Fruit fly (Drosophila melanogaster) whole organism, embryonic: ENCODE results near the gene msps.

ENCODE experiments used
- Aef1 ChIP-seq: fragments of 200-800 bp; sonication (Bioruptor generic); IDR thresholded peaks from 3 replicates; pipeline ENCODE4 v1.3.6; 2022; ENCODE audit warnings: missing biosample characterization, missing genetic modification characterization
- Antp ChIP-seq: fragments of 200-800 bp; sonication (Bioruptor generic); optimal IDR thresholded peaks from 3 replicates; lab custom pipeline; 2016; ENCODE audit warnings: missing biosample characterization, missing genetic modification characterization
- B-H2 ChIP-seq: fragments of 200-800 bp; sonication (Bioruptor generic); optimal IDR thresholded peaks from 2 replicates; lab custom pipeline; 2018; ENCODE audit warnings: missing biosample characterization, mild to moderate bottlenecking, missing genetic modification characterization
- CG10209 ChIP-seq: fragments of 200-800 bp; sonication (Bioruptor generic); optimal IDR thresholded peaks from 3 replicates; lab custom pipeline; 2017; ENCODE audit warnings: missing biosample characterization, mild to moderate bottlenecking, missing genetic modification characterization, missing genetic modification reagents
- CG11398 ChIP-seq: fragments of 200-800 bp; sonication (Bioruptor generic); optimal IDR thresholded peaks from 2 replicates; lab custom pipeline; 2016; ENCODE audit warnings: missing biosample characterization, missing genetic modification characterization
- CG12769 ChIP-seq: fragments of 200-800 bp; sonication (Bioruptor generic); optimal IDR thresholded peaks from 2 replicates; lab custom pipeline; 2019; ENCODE audit warnings: missing biosample characterization, mild to moderate bottlenecking, missing genetic modification characterization, moderate library complexity
- CG14050 ChIP-seq: fragments of 200-800 bp; sonication (Bioruptor generic); IDR thresholded peaks from 3 replicates; pipeline ENCODE4 v1.3.6; 2022; ENCODE audit warnings: missing biosample characterization, missing genetic modification characterization
- CG1602 ChIP-seq: fragments of 200-800 bp; sonication (Bioruptor generic); optimal IDR thresholded peaks from 3 replicates; lab custom pipeline; 2016; ENCODE audit warnings: missing biosample characterization, missing genetic modification characterization
- CG1647 ChIP-seq: fragments of 200-800 bp; sonication (Bioruptor generic); optimal IDR thresholded peaks from 3 replicates; lab custom pipeline; 2016; ENCODE audit warnings: missing biosample characterization, missing genetic modification characterization
- CG16813 ChIP-seq: fragments of 200-800 bp; sonication (Bioruptor generic); IDR thresholded peaks from 3 replicates; pipeline ENCODE4 v1.3.6; 2022; ENCODE audit warnings: missing biosample characterization, missing genetic modification characterization; ENCODE audit not compliant: partially characterized antibody
- CG32772 ChIP-seq: fragments of 200-800 bp; sonication (Bioruptor generic); IDR thresholded peaks from 2 replicates; pipeline ENCODE4 v1.3.6; 2022; ENCODE audit warnings: missing biosample characterization, missing genetic modification characterization
- CG34376 ChIP-seq: fragments of 200-800 bp; sonication (Bioruptor generic); optimal IDR thresholded peaks from 2 replicates; lab custom pipeline; 2018; ENCODE audit warnings: missing biosample characterization, mild to moderate bottlenecking, missing genetic modification characterization
- CG3847 ChIP-seq: fragments of 200-800 bp; sonication (Bioruptor generic); IDR thresholded peaks from 2 replicates; pipeline ENCODE4 v1.3.6; 2022; ENCODE audit warnings: missing biosample characterization, missing genetic modification characterization
- CG43689 ChIP-seq: fragments of 200-800 bp; sonication (Bioruptor generic); IDR thresholded peaks from 2 replicates; pipeline ENCODE4 v1.3.6; 2022; ENCODE audit warnings: missing biosample characterization, missing genetic modification characterization
- CG6254 ChIP-seq: fragments of 200-800 bp; sonication (Bioruptor generic); optimal IDR thresholded peaks from 3 replicates; lab custom pipeline; 2017; ENCODE audit warnings: mild to moderate bottlenecking, missing biosample characterization, missing genetic modification reagents, missing genetic modification characterization
- CG6765 ChIP-seq: fragments of 200-800 bp; sonication (Bioruptor generic); optimal IDR thresholded peaks from 3 replicates; lab custom pipeline; 2017; ENCODE audit warnings: missing biosample characterization, mild to moderate bottlenecking, missing genetic modification characterization
- CG6813 ChIP-seq: fragments of 200-800 bp; sonication (Bioruptor generic); optimal IDR thresholded peaks from 2 replicates; lab custom pipeline; 2017; ENCODE audit warnings: missing biosample characterization, missing genetic modification characterization, mild to moderate bottlenecking, moderate library complexity, missing genetic modification reagents
- CG7987 ChIP-seq: fragments of 200-800 bp; sonication (Bioruptor generic); optimal IDR thresholded peaks from 2 replicates; lab custom pipeline; 2018; ENCODE audit warnings: missing biosample characterization, mild to moderate bottlenecking, missing genetic modification characterization, moderate library complexity
- CG8089 ChIP-seq: fragments of 200-800 bp; sonication (Bioruptor generic); optimal IDR thresholded peaks from 3 replicates; lab custom pipeline; 2016; ENCODE audit warnings: missing biosample characterization, missing genetic modification characterization
- CG8290 ChIP-seq, 3 experiments: fragments of 200-800 bp; sonication (Bioruptor generic); optimal IDR thresholded peaks; 2 replicates each; lab custom pipeline; 2016 to 2019; ENCODE audit warnings: missing biosample characterization in 3 of 3, missing genetic modification characterization in 3 of 3, mild to moderate bottlenecking in 2 of 3, moderate library complexity in 1 of 3
- CG9797 ChIP-seq: fragments of 200-800 bp; sonication (Bioruptor generic); optimal IDR thresholded peaks from 3 replicates; lab custom pipeline; 2018; ENCODE audit warnings: missing biosample characterization, mild to moderate bottlenecking, missing genetic modification characterization
- CTCF ChIP-seq: fragments of 200-800 bp; sonication (Bioruptor generic); optimal IDR thresholded peaks from 2 replicates; lab custom pipeline; 2017; ENCODE audit warnings: missing biosample characterization, mild to moderate bottlenecking, missing genetic modification characterization, moderate library complexity
- D19B ChIP-seq: fragments of 200-800 bp; sonication (Bioruptor generic); optimal IDR thresholded peaks from 2 replicates; lab custom pipeline; 2017; ENCODE audit warnings: missing biosample characterization, mild to moderate bottlenecking, missing genetic modification characterization
- Dad ChIP-seq: fragments of 200-800 bp; sonication (Bioruptor generic); optimal IDR thresholded peaks from 3 replicates; lab custom pipeline; 2016; ENCODE audit warnings: missing biosample characterization, missing genetic modification characterization
- Dek ChIP-seq: fragments of 200-800 bp; sonication (Bioruptor generic); optimal IDR thresholded peaks from 3 replicates; lab custom pipeline; 2019; ENCODE audit warnings: missing biosample characterization, mild to moderate bottlenecking, missing genetic modification characterization, moderate library complexity
- Dref ChIP-seq: fragments of 200-800 bp; sonication (Bioruptor generic); IDR thresholded peaks from 2 replicates; pipeline ENCODE4 v1.3.6; 2022; ENCODE audit warnings: missing biosample characterization, missing genetic modification characterization
- ERR ChIP-seq: fragments of 200-800 bp; sonication (Bioruptor generic); optimal IDR thresholded peaks from 2 replicates; lab custom pipeline; 2016; ENCODE audit warnings: missing biosample characterization, missing genetic modification characterization
- Ets97D ChIP-seq: fragments of 200-800 bp; sonication (Bioruptor generic); optimal IDR thresholded peaks from 3 replicates; lab custom pipeline; 2016; ENCODE audit warnings: missing biosample characterization, missing genetic modification characterization
- HHEX ChIP-seq: fragments of 200-800 bp; sonication (Bioruptor generic); optimal IDR thresholded peaks from 3 replicates; lab custom pipeline; 2017; ENCODE audit warnings: missing biosample characterization, mild to moderate bottlenecking, missing genetic modification characterization, missing genetic modification reagents
- NK7.1 ChIP-seq: fragments of 200-800 bp; sonication (Bioruptor generic); optimal IDR thresholded peaks from 3 replicates; lab custom pipeline; 2016; ENCODE audit warnings: missing biosample characterization, missing genetic modification characterization
- Sry-δ ChIP-seq: fragments of 200-800 bp; sonication (Bioruptor generic); optimal IDR thresholded peaks from 2 replicates; lab custom pipeline; 2016; ENCODE audit warnings: missing biosample characterization, missing genetic modification characterization
- Vsx1 ChIP-seq: fragments of 200-800 bp; sonication (Bioruptor generic); optimal IDR thresholded peaks from 2 replicates; lab custom pipeline; 2017; ENCODE audit warnings: missing biosample characterization, mild to moderate bottlenecking, missing genetic modification characterization, missing genetic modification reagents
- ab ChIP-seq: fragments of 200-800 bp; sonication (Bioruptor generic); optimal IDR thresholded peaks from 2 replicates; lab custom pipeline; 2016; ENCODE audit warnings: missing biosample characterization, missing genetic modification characterization
- ara ChIP-seq: fragments of 200-800 bp; sonication (Bioruptor generic); IDR thresholded peaks from 2 replicates; pipeline ENCODE4 v1.3.6; 2022; ENCODE audit warnings: missing biosample characterization, missing genetic modification characterization
- caup ChIP-seq: fragments of 200-800 bp; sonication (Bioruptor generic); optimal IDR thresholded peaks from 3 replicates; lab custom pipeline; 2017; ENCODE audit warnings: missing biosample characterization, mild to moderate bottlenecking, missing genetic modification characterization, moderate library complexity; ENCODE audit not compliant: severe bottlenecking
- dimm ChIP-seq: fragments of 200-800 bp; sonication (Bioruptor generic); IDR thresholded peaks from 2 replicates; pipeline ENCODE4 v1.3.6; 2022; ENCODE audit warnings: missing biosample characterization, missing genetic modification characterization
- gcm2 ChIP-seq: fragments of 200-800 bp; sonication (Bioruptor generic); optimal IDR thresholded peaks from 2 replicates; lab custom pipeline; 2016; ENCODE audit warnings: missing biosample characterization, missing genetic modification characterization
- kay ChIP-seq: fragments of 200-800 bp; sonication (Bioruptor generic); optimal IDR thresholded peaks from 2 replicates; lab custom pipeline; 2016; ENCODE audit warnings: missing biosample characterization, missing genetic modification characterization
- lov ChIP-seq, 2 experiments: fragments of 200-800 bp in 1 of 2; fragments of >200 bp in 1 of 2; sonication (Bioruptor generic) in 1 of 2; IDR thresholded peaks in 1 of 2; optimal IDR thresholded peaks in 1 of 2; 2 replicates in 1 of 2; 3 replicates in 1 of 2; pipeline versions ENCODE4 v1.3.6 to Lab custom; 2017 to 2022; ENCODE audit warnings: missing biosample characterization in 1 of 2, missing genetic modification characterization in 1 of 2
- mirr ChIP-seq: fragments of 200-800 bp; sonication (Bioruptor generic); optimal IDR thresholded peaks from 3 replicates; lab custom pipeline; 2018; ENCODE audit warnings: missing biosample characterization, mild to moderate bottlenecking, missing genetic modification characterization
- nau ChIP-seq: fragments of 200-800 bp; sonication (Bioruptor generic); optimal IDR thresholded peaks from 3 replicates; lab custom pipeline; 2017; ENCODE audit warnings: missing biosample characterization, mild to moderate bottlenecking, missing genetic modification characterization, missing genetic modification reagents
- nerfin-2 ChIP-seq: fragments of 200-800 bp; sonication (Bioruptor generic); IDR thresholded peaks from 2 replicates; pipeline ENCODE4 v1.3.6; 2022; ENCODE audit warnings: missing biosample characterization, missing genetic modification characterization; ENCODE audit not compliant: partially characterized antibody
- odd ChIP-seq: fragments of 200-800 bp; sonication (Bioruptor generic); optimal IDR thresholded peaks from 2 replicates; lab custom pipeline; 2017; ENCODE audit warnings: missing biosample characterization, mild to moderate bottlenecking, missing genetic modification characterization
- peb ChIP-seq: fragments of 200-800 bp; sonication (Bioruptor generic); IDR thresholded peaks from 2 replicates; pipeline ENCODE4 v1.3.6; 2022; ENCODE audit warnings: missing biosample characterization, missing genetic modification characterization
- pita ChIP-seq: fragments of 200-800 bp; sonication (Bioruptor generic); optimal IDR thresholded peaks from 2 replicates; lab custom pipeline; 2017; ENCODE audit warnings: missing biosample characterization, mild to moderate bottlenecking, missing genetic modification characterization
- schlank ChIP-seq: fragments of 200-800 bp; sonication (Bioruptor generic); optimal IDR thresholded peaks from 2 replicates; lab custom pipeline; 2018; ENCODE audit warnings: missing biosample characterization, mild to moderate bottlenecking, missing genetic modification characterization
- sug ChIP-seq: fragments of 200-800 bp; optimal IDR thresholded peaks from 2 replicates; lab custom pipeline; 2019; ENCODE audit warnings: missing biosample characterization, mild to moderate bottlenecking, missing genetic modification characterization, moderate library complexity
- tll ChIP-seq, 2 experiments: fragments of 200-800 bp in 1 of 2; fragments of >200 bp in 1 of 2; sonication (Bioruptor generic) in 1 of 2; optimal IDR thresholded peaks; 2 replicates each; lab custom pipeline; 2017 to 2019; ENCODE audit warnings: missing biosample characterization in 2 of 2, missing genetic modification characterization in 2 of 2, mild to moderate bottlenecking in 1 of 2, moderate library complexity in 1 of 2

The msps gene

DNA sequence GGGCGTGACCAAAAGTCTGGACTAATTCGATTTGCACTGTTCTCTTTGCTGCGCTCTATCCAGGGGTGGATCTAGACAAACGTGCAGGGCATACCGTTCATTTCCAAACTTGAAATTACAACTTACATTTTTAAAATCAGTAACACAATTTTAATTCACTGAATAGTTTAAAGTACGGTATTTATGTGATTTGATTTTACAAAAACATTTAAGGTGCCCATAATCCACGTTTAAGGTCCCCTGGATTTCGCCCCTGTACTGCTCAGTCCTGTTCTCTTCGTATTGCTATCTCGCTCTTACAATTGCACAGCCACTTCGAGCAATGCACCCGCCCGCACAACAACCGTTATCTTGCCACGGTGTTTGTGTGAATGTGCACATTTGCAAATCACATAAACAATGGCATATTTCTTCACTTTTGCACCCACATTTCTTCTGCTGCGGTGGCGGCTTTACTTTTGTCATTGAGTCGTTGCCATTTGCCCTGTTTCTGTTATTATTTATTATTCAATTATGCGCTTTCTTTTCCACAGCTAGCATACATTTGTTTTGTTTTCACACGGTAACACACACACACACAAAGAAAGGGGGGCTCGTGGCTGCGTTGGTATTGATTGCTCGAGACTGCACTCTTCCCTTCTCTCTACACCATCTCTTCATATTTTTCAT is 47.2 kb downstream of the msps start (continued):
- TF ChIP-seq CG3847 (GFP tag; lab: Robert Waterston, UW) = peak; percentile 50
- TF ChIP-seq CG14050 (GFP tag; lab: Robert Waterston, UW) = peak; percentile 57
- no peak for TF ChIP-seq CG6765 (GFP tag; lab: Kevin White, UChicago)
- no peak for TF ChIP-seq ab (GFP tag; lab: Kevin White, UChicago)
- TF ChIP-seq nerfin-2 (GFP tag; lab: Robert Waterston, UW) = no peak
- TF ChIP-seq ara = peak; percentile 91
- peak; percentile 32 for TF ChIP-seq ERR (GFP tag; lab: Kevin White, UChicago)
- TF ChIP-seq Ets97D (GFP tag; lab: Kevin White, UChicago) = peak; percentile 44
- peak; percentile 8 for TF ChIP-seq CG7987 (GFP tag; lab: Kevin White, UChicago)
- TF ChIP-seq Dad = peak; percentile 53
- TF ChIP-seq schlank (tag; lab: Kevin White, UChicago) = no peak
- peak; percentile 33 for TF ChIP-seq kay (GFP tag; lab: Kevin White, UChicago)
- peak; percentile 79 for TF ChIP-seq CG12769 (tag; lab: Kevin White, UChicago)
- TF ChIP-seq CTCF (GFP tag; lab: Kevin White, UChicago) = peak; percentile 0
- no peak for TF ChIP-seq lov (optimal IDR thresholded peaks at IDR 0.05; lab: Kevin White, UChicago)
- TF ChIP-seq lov (GFP tag; IDR thresholded peaks at IDR 0.05; lab: Robert Waterston, UW) = peak; percentile 72; the same call in 2 of the 3 replicates
- TF ChIP-seq CG10209 (GFP tag; lab: Kevin White, UChicago) = peak; percentile 66
- TF ChIP-seq caup = peak; percentile 23
- peak; percentile 8 for TF ChIP-seq odd
- TF ChIP-seq HHEX (GFP tag; lab: Kevin White, UChicago) = peak; percentile 64
- TF ChIP-seq peb (GFP tag; lab: Robert Waterston, UW) = peak; percentile 84
- peak; percentile 78 for TF ChIP-seq Antp (GFP tag; lab: Kevin White, UChicago)
- TF ChIP-seq tll (GFP tag; optimal IDR thresholded peaks at IDR 0.05; lab: Kevin White, UChicago) = peak in 1 of 2 experiments; percentile 34
- TF ChIP-seq CG1647 (GFP tag; lab: Kevin White, UChicago) = peak; percentile 65
- TF ChIP-seq gcm2 = no peak
- TF ChIP-seq mirr = no peak
- TF ChIP-seq CG43689 (GFP tag; lab: Robert Waterston, UW) = 0 out of 2 replicates have a peak, but pooled peaks have one; percentile 15
- peak; percentile 78 for TF ChIP-seq CG6813 (GFP tag; lab: Kevin White, UChicago)
- peak; percentile 6 for TF ChIP-seq Dek (tag; lab: Kevin White, UChicago)
- TF ChIP-seq NK7.1 (GFP tag; lab: Kevin White, UChicago) = peak; percentile 55
- peak; percentile 79 for TF ChIP-seq CG1602 (GFP tag; lab: Kevin White, UChicago)
- TF ChIP-seq CG11398 (GFP tag; lab: Kevin White, UChicago) = peak; percentile 51
- peak; percentile 38 for TF ChIP-seq Sry-δ (GFP tag; lab: Kevin White, UChicago)
- TF ChIP-seq Vsx1 = no peak
- TF ChIP-seq CG8290 (GFP tag; optimal IDR thresholded peaks at IDR 0.05; lab: Kevin White, UChicago) = peak; percentile 56
- TF ChIP-seq CG8290 (tag; optimal IDR thresholded peaks at IDR 0.05; lab: Kevin White, UChicago) = peak in 1 of 2 experiments; percentile 83
- TF ChIP-seq CG32772 (GFP tag; lab: Robert Waterston, UW) = peak; percentile 85
- peak; percentile 64 for TF ChIP-seq CG16813 (GFP tag; lab: Robert Waterston, UW)
- no peak for TF ChIP-seq CG34376 (GFP tag; lab: Kevin White, UChicago)
- TF ChIP-seq Dref (GFP tag; lab: Robert Waterston, UW) = no peak
- TF ChIP-seq Aef1 (GFP tag; lab: Robert Waterston, UW) = peak; percentile 72
- TF ChIP-seq sug (tag; lab: Kevin White, UChicago) = no peak
- TF ChIP-seq nau (GFP tag; lab: Kevin White, UChicago) = no peak
- TF ChIP-seq CG9797 (GFP tag; lab: Kevin White, UChicago) = no peak
- TF ChIP-seq B-H2 (GFP tag; lab: Kevin White, UChicago) = no peak
- no peak for TF ChIP-seq D19B
- peak; percentile 72 for TF ChIP-seq CG6254 (GFP tag; lab: Kevin White, UChicago)
- TF ChIP-seq pita (GFP tag; lab: Kevin White, UChicago) = no peak
- TF ChIP-seq CG8089 (GFP tag; lab: Kevin White, UChicago) = peak; percentile 37
- peak; percentile 56 for TF ChIP-seq dimm (GFP tag; lab: Robert Waterston, UW)
